Worm (Caenorhabditis elegans): ENCODE measurements around the gene vha-4.

vha-4 gene

ce11 chrII:7832054-7832453 lies 47.1 kb downstream of the vha-4 start, which contains the start of gene T09A5.14:
Gene T09A5.14, plus strand, starts transcription at chrII:7832354.
- TF ChIP-seq nhr-77 (tag; optimal IDR thresholded peaks at IDR 0.05) (no peak), dsc-1 (tag; optimal IDR thresholded peaks at IDR 0.05) (peak; percentile 46)

DNA sequence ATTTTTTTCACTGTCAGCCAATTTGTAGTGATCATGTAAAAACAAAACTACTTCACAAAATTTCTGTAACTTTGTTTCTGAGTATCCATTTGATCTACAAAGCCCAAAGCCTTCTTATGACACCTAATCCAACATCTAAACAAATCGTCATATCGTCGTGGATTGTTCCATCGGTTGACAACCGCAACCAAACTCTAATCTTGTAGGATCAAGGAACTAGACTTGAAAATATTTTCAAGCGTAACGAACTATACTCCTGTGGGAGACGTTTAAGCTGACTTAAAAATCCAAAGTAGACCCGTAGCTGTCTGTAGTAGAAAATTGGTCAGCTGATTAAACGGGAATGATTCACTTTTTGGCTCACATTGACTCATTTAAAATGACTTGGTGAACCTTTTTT lies 49.5 kb downstream of the vha-4 start:
- TF ChIP-seq ztf-11 (tag; optimal IDR thresholded peaks at IDR 0.05) (no peak), nhr-76 (tag; optimal IDR thresholded peaks at IDR 0.05) (no peak), dsc-1 (tag; optimal IDR thresholded peaks at IDR 0.05) (peak; percentile 3), unc-30 (tag; optimal IDR thresholded peaks at IDR 0.05) (no peak), grh-1 (GFP tag; IDR thresholded peaks at IDR 0.05) (no peak), nhr-77 (tag; optimal IDR thresholded peaks at IDR 0.05) (no peak), snpc-4 (tag; optimal IDR thresholded peaks at IDR 0.05) (no peak), lin-35 (GFP tag; optimal IDR thresholded peaks at IDR 0.05) (no peak)
